Fruit fly (Drosophila melanogaster): ENCODE measurements around the gene ND-42.

ND-42 gene

DNA sequence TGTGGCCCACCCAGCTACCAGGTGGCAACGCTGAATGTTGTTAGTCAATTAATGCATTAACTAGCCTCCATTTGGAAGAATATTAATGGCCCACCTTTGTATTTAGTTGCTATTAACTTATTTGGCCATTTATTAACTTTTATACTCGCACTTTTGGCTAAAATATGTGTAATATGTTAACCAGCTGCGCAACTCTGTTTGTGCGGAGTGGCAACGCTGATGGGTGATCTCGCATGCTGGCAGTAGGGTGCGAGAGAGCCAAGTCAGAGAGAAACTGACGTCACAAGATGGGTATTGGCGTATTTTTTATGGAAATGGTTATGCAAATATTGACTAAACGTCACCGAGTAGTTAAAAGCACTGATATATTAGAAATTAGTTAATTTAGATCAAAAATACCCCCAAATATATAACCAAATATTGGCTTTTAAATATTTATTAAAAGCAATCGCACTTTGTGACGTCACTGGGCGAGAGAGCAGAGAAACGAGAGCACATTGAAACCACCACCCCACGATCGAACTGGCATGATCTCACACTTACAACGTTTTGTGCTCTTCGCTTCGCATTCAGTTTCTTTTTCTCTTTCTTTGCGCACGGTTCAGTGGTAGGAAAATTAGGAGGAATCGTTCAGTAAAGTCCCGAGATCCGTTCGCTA lies 14.2 kb downstream of the ND-42 start, which contains the start of gene how (continued):
- peak; percentile 22 for TF ChIP-seq CG30020 (tag; optimal IDR thresholded peaks at IDR 0.05)
- no peak for TF ChIP-seq unpg (GFP tag; optimal IDR thresholded peaks at IDR 0.05)
- peak; percentile 20 for TF ChIP-seq CG10543 (GFP tag; optimal IDR thresholded peaks at IDR 0.05)
- TF ChIP-seq ase (GFP tag; IDR thresholded peaks at IDR 0.05) = no peak
- TF ChIP-seq CG42726 (GFP tag; IDR thresholded peaks at IDR 0.05; ENCODE audit: partially characterized antibody) = 0 out of 2 replicates have a peak, but pooled peaks have one; percentile 3
- TF ChIP-seq CG10431 (GFP tag; optimal IDR thresholded peaks at IDR 0.05) = peak; percentile 36
- no peak for TF ChIP-seq Tbp (GFP tag; optimal IDR thresholded peaks at IDR 0.05)
- TF ChIP-seq CG6765 (GFP tag; optimal IDR thresholded peaks at IDR 0.05) = peak; percentile 29
- peak; percentile 10 for TF ChIP-seq Hsf (GFP tag; optimal IDR thresholded peaks at IDR 0.05)
- TF ChIP-seq ERR (GFP tag; optimal IDR thresholded peaks at IDR 0.05) = no peak
- no peak for TF ChIP-seq ac (GFP tag; optimal IDR thresholded peaks at IDR 0.05)
- TF ChIP-seq NC2α (GFP tag; optimal IDR thresholded peaks at IDR 0.05) = peak; percentile 20
- TF ChIP-seq Hr39 (optimal IDR thresholded peaks at IDR 0.05) = no peak
- peak; percentile 47 for TF ChIP-seq mam (GFP tag; optimal IDR thresholded peaks at IDR 0.05)
- peak; percentile 27 for TF ChIP-seq Xbp1 (GFP tag; optimal IDR thresholded peaks at IDR 0.05)
- TF ChIP-seq Eip74EF (GFP tag; optimal IDR thresholded peaks at IDR 0.05) = no peak
- peak; percentile 36 for TF ChIP-seq lab (GFP tag; optimal IDR thresholded peaks at IDR 0.05)
- TF ChIP-seq al (GFP tag; IDR thresholded peaks at IDR 0.05) = no peak
- no peak for TF ChIP-seq Bgb (GFP tag; IDR thresholded peaks at IDR 0.05; ENCODE audit: partially characterized antibody)
- TF ChIP-seq row (GFP tag; IDR thresholded peaks at IDR 0.05) = peak; percentile 96
- no peak for TF ChIP-seq CG1792 (GFP tag; optimal IDR thresholded peaks at IDR 0.05)
- peak; percentile 34 for TF ChIP-seq Sry-δ (GFP tag; optimal IDR thresholded peaks at IDR 0.05)
- no peak for TF ChIP-seq CG18476 (GFP tag; optimal IDR thresholded peaks at IDR 0.05)
- TF ChIP-seq salm (tag; optimal IDR thresholded peaks at IDR 0.05) = no peak
- TF ChIP-seq CG31388 (GFP tag; optimal IDR thresholded peaks at IDR 0.05) = no peak
- TF ChIP-seq ham (GFP tag; IDR thresholded peaks at IDR 0.05) = no peak
- TF ChIP-seq prd (optimal IDR thresholded peaks at IDR 0.05) = no peak
- TF ChIP-seq prd (GFP tag; IDR thresholded peaks at IDR 0.05) = no peak
- peak; percentile 84 for TF ChIP-seq Med (GFP tag)
- TF ChIP-seq sna (GFP tag; IDR thresholded peaks at IDR 0.05; ENCODE audit: partially characterized antibody) = no peak
- peak; percentile 90 for TF ChIP-seq Sin3A (optimal IDR thresholded peaks at IDR 0.05)
- no peak for TF ChIP-seq mirr (GFP tag; optimal IDR thresholded peaks at IDR 0.05)
- TF ChIP-seq wdn (GFP tag; IDR thresholded peaks at IDR 0.05) = no peak
- TF ChIP-seq Jarid2 (GFP tag; optimal IDR thresholded peaks at IDR 0.05) = peak; percentile 93
- no peak for TF ChIP-seq CG6813 (GFP tag; optimal IDR thresholded peaks at IDR 0.05)
- no peak for TF ChIP-seq Dip3 (GFP tag; optimal IDR thresholded peaks at IDR 0.05)
- no peak for TF ChIP-seq ems (GFP tag; optimal IDR thresholded peaks at IDR 0.05)
- TF ChIP-seq kay (GFP tag; optimal IDR thresholded peaks at IDR 0.05) = peak; percentile 41
- peak; percentile 38; the same call in 1 of the 2 replicates for TF ChIP-seq slbo (GFP tag; IDR thresholded peaks at IDR 0.05)
- TF ChIP-seq psq (GFP tag; optimal IDR thresholded peaks at IDR 0.05) = peak; percentile 7
- TF ChIP-seq CG18262 (tag; optimal IDR thresholded peaks at IDR 0.05) = peak; percentile 48
- peak; percentile 41 for TF ChIP-seq HmgD (GFP tag; optimal IDR thresholded peaks at IDR 0.05)
- no peak for TF ChIP-seq D (optimal IDR thresholded peaks at IDR 0.05)
- no peak for TF ChIP-seq D (GFP tag; optimal IDR thresholded peaks at IDR 0.05)
- no peak for TF ChIP-seq Fer2 (tag; optimal IDR thresholded peaks at IDR 0.05)
- TF ChIP-seq CG10959 (GFP tag; IDR thresholded peaks at IDR 0.05) = no peak
- TF ChIP-seq CG4328 (GFP tag; optimal IDR thresholded peaks at IDR 0.05) = no peak
- no peak for TF ChIP-seq CG12236 (GFP tag; optimal IDR thresholded peaks at IDR 0.05)
- no peak for TF ChIP-seq CG10366 (GFP tag; IDR thresholded peaks at IDR 0.05)
- no peak for TF ChIP-seq otp (GFP tag; IDR thresholded peaks at IDR 0.05)
- TF ChIP-seq insv (GFP tag; optimal IDR thresholded peaks at IDR 0.05) = peak in 1 of 2 experiments; percentile 5
- TF ChIP-seq CG8089 (GFP tag; optimal IDR thresholded peaks at IDR 0.05) = no peak

All from whole organism, embryonic.